Worm (Caenorhabditis elegans) whole organism, early embryonic: Measurements from ENCODE around the gene sra-7.

Experiments
- F13C5.2 ChIP-seq: sonication (generic microtip); optimal IDR thresholded peaks from 2 replicates; lab custom pipeline; 2017; ENCODE audit warnings: mild to moderate bottlenecking, missing genetic modification characterization, inconsistent platforms, missing compliant biosample characterization
- ama-1 ChIP-seq: fragments of 150-350 bp; optimal IDR thresholded peaks from 2 replicates; lab custom pipeline; 2014
- ceh-13 ChIP-seq: fragments of 200-800 bp; sonication (Bioruptor generic); optimal IDR thresholded peaks from 2 replicates; lab custom pipeline; 2018; ENCODE audit warnings: mild to moderate bottlenecking, missing genetic modification characterization, missing compliant biosample characterization
- ceh-36 ChIP-seq: sonication (generic microtip); optimal IDR thresholded peaks from 2 replicates; lab custom pipeline; 2016; ENCODE audit warnings: missing genetic modification characterization, inconsistent platforms, missing compliant biosample characterization
- hmbx-1 ChIP-seq: sonication (generic microtip); optimal IDR thresholded peaks from 2 replicates; lab custom pipeline; 2016; ENCODE audit warnings: mild to moderate bottlenecking, missing genetic modification characterization, missing compliant biosample characterization
- hmg-4 ChIP-seq: fragments of 200-800 bp; sonication (Bioruptor generic); optimal IDR thresholded peaks from 2 replicates; lab custom pipeline; 2018; ENCODE audit warnings: mild to moderate bottlenecking, missing genetic modification characterization, missing compliant biosample characterization
- hnd-1 ChIP-seq: sonication (generic microtip); optimal IDR thresholded peaks from 2 replicates; lab custom pipeline; 2016; ENCODE audit warnings: missing genetic modification characterization, missing compliant biosample characterization
- pes-1 ChIP-seq: fragments of 200-800 bp; sonication (Bioruptor generic); IDR thresholded peaks from 2 replicates; pipeline ENCODE4 v1.3.6; 2022; ENCODE audit warnings: missing genetic modification reagents, missing genetic modification characterization, missing compliant biosample characterization
- scrt-1 ChIP-seq: fragments of 200-800 bp; sonication (Bioruptor generic); IDR thresholded peaks from 2 replicates; pipeline ENCODE4 v1.3.6; 2022; ENCODE audit warnings: missing genetic modification characterization, missing compliant biosample characterization
- sea-1 ChIP-seq: fragments of 200-800 bp; sonication (Bioruptor generic); conservative IDR thresholded peaks from 2 replicates; pipeline ENCODE4 v1.3.6; 2022; ENCODE audit warnings: missing genetic modification characterization, missing compliant biosample characterization
- tbx-37 ChIP-seq: fragments of 200-800 bp; sonication (Bioruptor generic); conservative IDR thresholded peaks from 2 replicates; pipeline ENCODE4 v1.3.6; 2022; ENCODE audit warnings: missing genetic modification reagents, missing genetic modification characterization, missing compliant biosample characterization
- tra-4 ChIP-seq: sonication (generic microtip); optimal IDR thresholded peaks from 2 replicates; lab custom pipeline; 2017; ENCODE audit warnings: missing genetic modification characterization, missing compliant biosample characterization

ce11 chrII:9537429-9537828 is 7.1 kb upstream of the sra-7 start, which contains the start of gene sra-8:
- TF ChIP-seq ama-1 (lab: Kevin White, UChicago) (no peak), hmbx-1 (tag; lab: Kevin White, UChicago) (no peak), hmg-4 (GFP tag; lab: Kevin White, UChicago) (no peak), tra-4 (tag; lab: Kevin White, UChicago) (no peak), pes-1 (GFP tag; lab: Robert Waterston, UW) (no peak), ceh-13 (GFP tag; lab: Kevin White, UChicago) (no peak), scrt-1 (no peak), F13C5.2 (tag; lab: Kevin White, UChicago) (no peak), sea-1 (no peak), ceh-36 (tag; lab: Kevin White, UChicago) (no peak), hnd-1 (tag; lab: Kevin White, UChicago) (no peak), tbx-37 (GFP tag; lab: Robert Waterston, UW) (no peak)
